Worm (Caenorhabditis elegans): ENCODE measurements around the gene aakg-1.

DNA sequence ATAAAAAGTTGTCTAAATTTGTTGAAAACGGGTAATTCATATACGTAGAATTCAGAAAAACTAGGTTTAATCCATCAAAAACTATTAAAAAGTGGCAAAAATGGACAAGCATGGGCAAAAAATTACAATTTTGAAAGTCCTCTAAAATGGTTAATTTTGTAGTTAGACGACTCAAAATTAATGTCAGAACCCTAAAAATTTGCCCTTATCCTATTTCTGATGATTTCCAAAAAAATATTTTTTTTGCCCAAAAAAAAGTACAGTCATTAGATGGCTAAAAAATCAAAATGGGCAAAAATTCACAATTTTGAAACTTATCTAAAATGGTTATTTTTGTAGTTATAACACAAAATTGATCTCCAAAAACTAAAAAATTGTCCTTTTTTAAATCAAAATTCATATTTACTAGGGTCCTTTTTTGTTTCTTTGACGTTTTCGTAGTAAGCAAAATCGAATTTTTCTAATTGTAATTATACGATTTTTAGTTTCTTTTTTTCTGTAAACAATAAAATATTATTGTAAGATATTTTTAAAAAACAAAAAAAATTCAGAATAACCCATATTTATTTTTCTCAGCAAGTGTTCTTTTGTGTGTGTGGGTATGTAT lies 37.9 kb downstream of the aakg-1 start:
- TF ChIP-seq ztf-4 (tag; optimal IDR thresholded peaks at IDR 0.05) (no peak), lin-39 (tag; optimal IDR thresholded peaks at IDR 0.05) (no peak), mep-1 (tag; optimal IDR thresholded peaks at IDR 0.05) (no peak), lsy-2 (tag; optimal IDR thresholded peaks at IDR 0.05) (no peak), elt-3 (tag; optimal IDR thresholded peaks at IDR 0.05) (no peak), nhr-237 (tag; optimal IDR thresholded peaks at IDR 0.05) (no peak), ceh-82 (tag; optimal IDR thresholded peaks at IDR 0.05) (no peak), lin-14 (GFP tag; optimal IDR thresholded peaks at IDR 0.05) (no peak), nhr-11 (tag; optimal IDR thresholded peaks at IDR 0.05) (no peak), hpl-2 (GFP tag; optimal IDR thresholded peaks at IDR 0.05) (no peak), dpl-1 (GFP tag; optimal IDR thresholded peaks at IDR 0.05) (no peak), egl-27 (tag; optimal IDR thresholded peaks at IDR 0.05) (no peak), elt-2 (tag; optimal IDR thresholded peaks at IDR 0.05) (no peak), blmp-1 (tag; optimal IDR thresholded peaks at IDR 0.05) (no peak)

All from whole organism, L1 larva.